Worm (Caenorhabditis elegans) whole organism, young adult: ENCODE results near the gene F13A2.5.

Source experiments
- efl-1 ChIP-seq: fragments of 150-350 bp; optimal IDR thresholded peaks from 2 replicates; lab custom pipeline; 2014; ENCODE audit warnings: missing biosample characterization, missing genetic modification reagents, missing genetic modification characterization
- ekl-4 ChIP-seq: fragments of 200-800 bp; sonication (Bioruptor generic); IDR thresholded peaks from 2 replicates; pipeline ENCODE4 v1.3.6; 2022; ENCODE audit warnings: missing genetic modification reagents, missing genetic modification characterization, missing compliant biosample characterization
- sea-2 ChIP-seq: fragments of 200-800 bp; sonication (Bioruptor generic); IDR thresholded peaks from 2 replicates; pipeline ENCODE4 v1.3.6; 2022; ENCODE audit warnings: missing genetic modification characterization, missing compliant biosample characterization

DNA sequence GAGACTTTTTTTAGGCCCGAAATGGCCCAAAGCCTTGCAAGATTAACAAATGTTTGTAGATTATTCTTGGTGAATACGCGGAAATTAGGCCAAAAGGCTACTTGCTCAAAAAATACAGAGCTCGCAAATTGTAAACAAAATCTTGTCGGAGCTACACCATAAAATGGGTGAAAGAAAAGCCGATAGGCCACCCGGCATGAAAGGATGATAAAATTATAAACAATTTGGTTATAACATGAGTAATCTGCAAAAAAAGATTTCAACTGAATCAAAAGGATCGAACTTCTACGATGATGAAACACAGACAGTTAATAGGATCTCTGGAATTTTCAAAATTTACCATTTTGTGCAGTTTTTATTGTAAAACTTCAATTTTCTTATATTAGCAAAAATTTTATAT is 3.6 kb downstream of the F13A2.5 start:
- TF ChIP-seq efl-1 (no peak), sea-2 (GFP tag; lab: Robert Waterston, UW) (no peak), ekl-4 (GFP tag; lab: Robert Waterston, UW) (no peak)
